Worm (Caenorhabditis elegans) whole organism, L2 larva: ENCODE measurements around the gene elt-3.

Experiments
- C34F6.9 ChIP-seq: fragments of 150-350 bp; optimal IDR thresholded peaks from 2 replicates; lab custom pipeline; 2014; ENCODE audit warnings: missing biosample characterization, missing genetic modification characterization
- F13H6.1 ChIP-seq: sonication (generic microtip); optimal IDR thresholded peaks from 2 replicates; lab custom pipeline; 2016; ENCODE audit warnings: missing genetic modification characterization, missing compliant biosample characterization
- R02D3.7 ChIP-seq: fragments of 150-350 bp; optimal IDR thresholded peaks from 2 replicates; lab custom pipeline; 2014; ENCODE audit warnings: missing biosample characterization, missing genetic modification characterization
- Y55F3AM.14 ChIP-seq: fragments of 200-800 bp; sonication (Bioruptor generic); optimal IDR thresholded peaks from 2 replicates; lab custom pipeline; 2018; ENCODE audit warnings: mild to moderate bottlenecking, missing genetic modification characterization, missing compliant biosample characterization
- ZK546.5 ChIP-seq: sonication (generic microtip); optimal IDR thresholded peaks from 2 replicates; lab custom pipeline; 2017; ENCODE audit warnings: missing biosample characterization, missing genetic modification characterization
- alr-1 ChIP-seq: fragments of 150-350 bp; optimal IDR thresholded peaks from 2 replicates; lab custom pipeline; 2014; ENCODE audit warnings: missing biosample characterization, missing genetic modification characterization
- aly-2 ChIP-seq: fragments of 150-350 bp; optimal IDR thresholded peaks from 2 replicates; lab custom pipeline; 2014; ENCODE audit warnings: missing biosample characterization, missing genetic modification characterization
- ama-1 ChIP-seq: fragments of 150-350 bp; optimal IDR thresholded peaks from 2 replicates; lab custom pipeline; 2018; ENCODE audit warnings: inconsistent platforms
- blmp-1 ChIP-seq: sonication (generic microtip); optimal IDR thresholded peaks from 2 replicates; lab custom pipeline; 2017; ENCODE audit warnings: missing genetic modification characterization, mild to moderate bottlenecking, missing compliant biosample characterization, antibody characterized with exemption, moderate library complexity; ENCODE audit not compliant: insufficient read depth
- ceh-16 ChIP-seq: fragments of 150-350 bp; optimal IDR thresholded peaks from 2 replicates; lab custom pipeline; 2014; ENCODE audit warnings: missing biosample characterization, missing genetic modification characterization
- ceh-82 ChIP-seq: fragments of 150-350 bp; optimal IDR thresholded peaks from 2 replicates; lab custom pipeline; 2014; ENCODE audit warnings: missing biosample characterization, missing genetic modification characterization
- crh-2 ChIP-seq: sonication (generic microtip); optimal IDR thresholded peaks from 2 replicates; lab custom pipeline; 2017; ENCODE audit warnings: missing biosample characterization, missing genetic modification characterization
- dmd-4 ChIP-seq: sonication (generic microtip); optimal IDR thresholded peaks from 2 replicates; lab custom pipeline; 2017; ENCODE audit warnings: missing biosample characterization, missing genetic modification characterization
- egl-27 ChIP-seq: sonication (generic microtip); optimal IDR thresholded peaks from 3 replicates; lab custom pipeline; 2017; ENCODE audit warnings: missing biosample characterization, missing genetic modification reagents, missing genetic modification characterization
- elt-1 ChIP-seq: fragments of 150-350 bp; optimal IDR thresholded peaks from 2 replicates; lab custom pipeline; 2014; ENCODE audit warnings: missing biosample characterization, missing genetic modification characterization
- elt-3 ChIP-seq: sonication (generic microtip); optimal IDR thresholded peaks from 2 replicates; lab custom pipeline; 2017; ENCODE audit warnings: missing biosample characterization, missing genetic modification characterization
- fos-1 ChIP-seq: fragments of 150-350 bp; optimal IDR thresholded peaks from 2 replicates; lab custom pipeline; 2014; ENCODE audit warnings: missing biosample characterization, missing genetic modification characterization
- gmeb-1 ChIP-seq: fragments of 150-350 bp; optimal IDR thresholded peaks from 2 replicates; lab custom pipeline; 2014; ENCODE audit warnings: missing biosample characterization, missing genetic modification characterization
- lin-11 ChIP-seq: fragments of 150-350 bp; sonication (generic microtip); optimal IDR thresholded peaks from 2 replicates; lab custom pipeline; 2014; ENCODE audit warnings: missing biosample characterization, missing genetic modification characterization, inconsistent platforms, mixed read lengths
- lin-13 ChIP-seq: fragments of 150-350 bp; optimal IDR thresholded peaks from 2 replicates; lab custom pipeline; 2014; ENCODE audit warnings: missing biosample characterization, missing genetic modification reagents, missing genetic modification characterization
- lin-39 ChIP-seq: fragments of 150-350 bp; optimal IDR thresholded peaks from 2 replicates; lab custom pipeline; 2014; ENCODE audit warnings: missing biosample characterization, missing genetic modification reagents, missing genetic modification characterization
- lsy-2 ChIP-seq, 2 experiments: fragments of 150-350 bp in 1 of 2; sonication (generic microtip) in 1 of 2; optimal IDR thresholded peaks; 2 replicates each; lab custom pipeline; 2014 to 2017; ENCODE audit warnings: missing biosample characterization in 2 of 2, missing genetic modification characterization in 2 of 2
- mab-5 ChIP-seq: fragments of 150-350 bp; optimal IDR thresholded peaks from 2 replicates; lab custom pipeline; 2014; ENCODE audit warnings: missing biosample characterization, missing genetic modification characterization
- mbf-1 ChIP-seq: sonication (generic microtip); optimal IDR thresholded peaks from 2 replicates; lab custom pipeline; 2017; ENCODE audit warnings: missing biosample characterization, missing genetic modification characterization
- mdl-1 ChIP-seq, 2 experiments: fragments of 150-350 bp in 1 of 2; sonication (generic microtip) in 1 of 2; optimal IDR thresholded peaks; 2 replicates each; lab custom pipeline; 2017; ENCODE audit warnings: missing biosample characterization in 2 of 2, missing genetic modification characterization in 2 of 2
- nhr-10 ChIP-seq: sonication (generic microtip); optimal IDR thresholded peaks from 2 replicates; lab custom pipeline; 2017; ENCODE audit warnings: missing biosample characterization, missing genetic modification characterization
- nhr-11 ChIP-seq: fragments of 150-350 bp; optimal IDR thresholded peaks from 2 replicates; lab custom pipeline; 2014; ENCODE audit warnings: missing biosample characterization, missing genetic modification characterization
- nhr-12 ChIP-seq: fragments of 150-350 bp; optimal IDR thresholded peaks from 2 replicates; lab custom pipeline; 2014; ENCODE audit warnings: missing biosample characterization, missing genetic modification characterization
- nhr-129 ChIP-seq: fragments of 150-350 bp; optimal IDR thresholded peaks from 2 replicates; lab custom pipeline; 2014; ENCODE audit warnings: missing biosample characterization, missing genetic modification characterization
- nhr-21 ChIP-seq: fragments of 150-350 bp; optimal IDR thresholded peaks from 2 replicates; lab custom pipeline; 2014; ENCODE audit warnings: missing biosample characterization, missing genetic modification characterization
- nhr-23 ChIP-seq: fragments of 150-350 bp; optimal IDR thresholded peaks from 2 replicates; lab custom pipeline; 2014; ENCODE audit warnings: missing biosample characterization, missing genetic modification reagents, missing genetic modification characterization
- nhr-237 ChIP-seq: fragments of 150-350 bp; optimal IDR thresholded peaks from 2 replicates; lab custom pipeline; 2014; ENCODE audit warnings: missing biosample characterization, missing genetic modification characterization
- nhr-25 ChIP-seq: fragments of 150-350 bp; sonication (generic microtip); optimal IDR thresholded peaks from 3 replicates; lab custom pipeline; 2014; ENCODE audit warnings: missing biosample characterization, missing genetic modification characterization
- nhr-6 ChIP-seq: fragments of 150-350 bp; optimal IDR thresholded peaks from 2 replicates; lab custom pipeline; 2014; ENCODE audit warnings: missing biosample characterization, missing genetic modification characterization
- nhr-77 ChIP-seq: fragments of 150-350 bp; optimal IDR thresholded peaks from 2 replicates; lab custom pipeline; 2014; ENCODE audit warnings: missing biosample characterization, missing genetic modification characterization
- peb-1 ChIP-seq: fragments of 150-350 bp; optimal IDR thresholded peaks from 2 replicates; lab custom pipeline; 2014; ENCODE audit warnings: missing biosample characterization, missing genetic modification characterization
- sem-4 ChIP-seq: fragments of 150-350 bp; optimal IDR thresholded peaks from 2 replicates; lab custom pipeline; 2014; ENCODE audit warnings: missing biosample characterization, missing genetic modification reagents, missing genetic modification characterization
- skn-1 ChIP-seq: sonication (generic microtip); optimal IDR thresholded peaks from 2 replicates; lab custom pipeline; 2017; ENCODE audit warnings: missing biosample characterization, missing genetic modification characterization
- sma-3 ChIP-seq: sonication (generic microtip); optimal IDR thresholded peaks from 2 replicates; lab custom pipeline; 2016; ENCODE audit warnings: missing genetic modification reagents, missing genetic modification characterization, missing compliant biosample characterization
- sma-9 ChIP-seq, 2 experiments: fragments of 150-350 bp in 1 of 2; sonication (generic microtip) in 1 of 2; optimal IDR thresholded peaks; 2 replicates each; lab custom pipeline; 2014 to 2016; ENCODE audit warnings: missing genetic modification characterization in 2 of 2, mild to moderate bottlenecking in 1 of 2, missing biosample characterization in 1 of 2, missing compliant biosample characterization in 1 of 2, missing genetic modification reagents in 1 of 2, moderate library complexity in 1 of 2
- snpc-4 ChIP-seq: fragments of 150-350 bp; optimal IDR thresholded peaks from 2 replicates; lab custom pipeline; 2014; ENCODE audit warnings: missing biosample characterization, missing genetic modification characterization
- unc-39 ChIP-seq: fragments of 150-350 bp; optimal IDR thresholded peaks from 2 replicates; lab custom pipeline; 2014; ENCODE audit warnings: missing biosample characterization, missing genetic modification characterization
- unc-55 ChIP-seq: fragments of 150-350 bp; sonication (generic microtip); optimal IDR thresholded peaks from 3 replicates; lab custom pipeline; 2014; ENCODE audit warnings: missing biosample characterization, missing genetic modification reagents, missing genetic modification characterization
- unc-62 ChIP-seq: fragments of 150-350 bp; optimal IDR thresholded peaks from 2 replicates; lab custom pipeline; 2014; ENCODE audit warnings: missing biosample characterization, missing genetic modification reagents, missing genetic modification characterization
- zag-1 ChIP-seq: fragments of 150-350 bp; optimal IDR thresholded peaks from 2 replicates; lab custom pipeline; 2014; ENCODE audit warnings: missing biosample characterization, missing genetic modification characterization
- ztf-1 ChIP-seq: fragments of 200-800 bp; sonication (Bioruptor generic); conservative IDR thresholded peaks from 2 replicates; pipeline ENCODE4 v1.3.6; 2022; ENCODE audit warnings: missing genetic modification characterization, missing compliant biosample characterization
- ztf-11 ChIP-seq: sonication (generic microtip); optimal IDR thresholded peaks from 2 replicates; lab custom pipeline; 2017; ENCODE audit warnings: missing biosample characterization, missing genetic modification characterization
- ztf-4 ChIP-seq: fragments of 150-350 bp; optimal IDR thresholded peaks from 2 replicates; lab custom pipeline; 2014; ENCODE audit warnings: missing biosample characterization, missing genetic modification characterization

elt-3 gene

DNA sequence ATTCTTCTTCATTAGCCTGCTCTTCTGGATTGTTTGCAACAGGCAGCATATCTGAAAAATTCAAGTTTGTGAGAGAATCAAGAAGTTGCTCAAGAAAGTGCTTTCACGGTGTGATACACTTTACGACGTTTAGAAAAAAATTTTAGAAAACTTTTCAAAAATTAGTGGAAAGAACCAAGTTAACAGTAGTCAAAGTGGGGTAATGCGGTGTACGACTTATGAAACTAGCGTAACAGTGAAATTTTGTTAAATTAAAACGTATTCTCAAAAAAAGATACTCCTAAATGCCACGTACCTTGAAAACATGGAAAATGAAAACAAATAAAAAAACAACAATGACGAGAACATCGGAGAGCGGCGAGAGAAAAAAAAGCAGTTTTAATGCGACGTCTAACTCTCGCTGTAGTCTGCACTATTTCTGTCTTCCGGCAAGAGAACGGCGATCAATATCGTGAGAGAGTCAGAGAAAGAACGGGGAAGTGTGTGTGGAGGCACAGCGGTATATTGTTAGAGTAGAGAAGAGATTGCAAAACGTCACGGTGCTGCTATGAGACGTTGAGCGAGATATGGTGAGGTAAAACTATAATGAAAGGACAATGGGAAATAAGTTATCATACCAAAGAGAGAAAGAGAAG, 17.4 kb upstream of the elt-3 start, which contains the start of gene ekl-5:
Gene ekl-5, minus strand, starts transcription at position 51 of the 635 bp plus-strand sequence.
- TF ChIP-seq nhr-6 (tag; lab: Kevin White, UChicago) (peak; percentile 55), nhr-11 (tag; lab: Kevin White, UChicago) (no peak), egl-27 (tag; lab: Kevin White, UChicago) (peak; percentile 61), alr-1 (no peak), Y55F3AM.14 (GFP tag; lab: Kevin White, UChicago) (no peak), ztf-4 (tag; lab: Kevin White, UChicago) (no peak), gmeb-1 (tag; lab: Kevin White, UChicago) (no peak), C34F6.9 (peak; percentile 76), nhr-10 (tag; lab: Kevin White, UChicago) (no peak), ztf-1 (no peak), mdl-1 (tag; optimal IDR thresholded peaks at IDR 0.05; lab: Kevin White, UChicago) (no peak), R02D3.7 (no peak), nhr-129 (tag; lab: Kevin White, UChicago) (peak; percentile 52), elt-3 (tag; lab: Kevin White, UChicago) (no peak), mbf-1 (tag; lab: Kevin White, UChicago) (no peak), peb-1 (tag; lab: Kevin White, UChicago) (no peak), nhr-25 (tag; lab: Kevin White, UChicago) (peak; percentile 50), ZK546.5 (tag; lab: Kevin White, UChicago) (no peak), unc-39 (no peak), sma-9 (GFP tag; optimal IDR thresholded peaks at IDR 0.05; lab: Kevin White, UChicago) (peak; percentile 78), sma-9 (tag; optimal IDR thresholded peaks at IDR 0.05; lab: Kevin White, UChicago) (no peak), elt-1 (tag; lab: Kevin White, UChicago) (no peak), crh-2 (tag; lab: Kevin White, UChicago) (peak; percentile 80), nhr-23 (no peak), ama-1 (lab: Kevin White, UChicago) (no peak), lin-11 (tag; lab: Kevin White, UChicago) (no peak), nhr-12 (tag; lab: Kevin White, UChicago) (no peak), ceh-16 (tag; lab: Kevin White, UChicago) (peak; percentile 1), ztf-11 (tag; lab: Kevin White, UChicago) (no peak), nhr-21 (peak; percentile 2), sma-3 (GFP tag; lab: Kevin White, UChicago) (peak; percentile 58), sem-4 (tag; lab: Kevin White, UChicago) (no peak), unc-62 (GFP tag; lab: Kevin White, UChicago) (no peak), aly-2 (no peak), mab-5 (tag; lab: Kevin White, UChicago) (no peak), lin-39 (tag; lab: Kevin White, UChicago) (no peak), skn-1 (tag; lab: Kevin White, UChicago) (no peak), ceh-82 (tag; lab: Kevin White, UChicago) (no peak), lin-13 (GFP tag; lab: Kevin White, UChicago) (no peak), F13H6.1 (peak; percentile 70), snpc-4 (no peak), fos-1 (tag; lab: Kevin White, UChicago) (peak; percentile 87), nhr-77 (tag; lab: Kevin White, UChicago) (no peak), dmd-4 (tag; lab: Kevin White, UChicago) (no peak), zag-1 (tag; lab: Kevin White, UChicago) (no peak), unc-55 (GFP tag; lab: Kevin White, UChicago) (peak; percentile 70), nhr-237 (tag; lab: Kevin White, UChicago) (no peak), lsy-2 (tag; optimal IDR thresholded peaks at IDR 0.05; lab: Kevin White, UChicago) (peak in 1 of 2 experiments; percentile 65), blmp-1 (tag; lab: Kevin White, UChicago) (no peak)
